Comparison of ENCODE assay signal across 1 fruit fly cellular context in genomic region chr3R:18999906-19000451, dm6.
TF ChIP-seq lines count a peak whose summit lies in the region.

No protein-coding gene starts in this region.

TF ChIP-seq in whole organism, embryonic, 481 proteins besides CTCF, POLR2A, EP300 and RAD21 (continued from another document):
- TF ChIP-seq sc (optimal IDR thresholded peaks at IDR 0.05; lab: Kevin White, UChicago): no peak
- no peak for TF ChIP-seq sc (GFP tag; optimal IDR thresholded peaks at IDR 0.05; lab: Kevin White, UChicago)
- no peak for TF ChIP-seq Rx (GFP tag; IDR thresholded peaks at IDR 0.05; lab: Robert Waterston, UW)
- no peak for TF ChIP-seq Mrtf (GFP tag; IDR thresholded peaks at IDR 0.05; lab: Robert Waterston, UW)
- no peak for TF ChIP-seq CG6765 (GFP tag; optimal IDR thresholded peaks at IDR 0.05; lab: Kevin White, UChicago)
- no peak for TF ChIP-seq CG10366 (GFP tag; IDR thresholded peaks at IDR 0.05; lab: Robert Waterston, UW)
- TF ChIP-seq her (GFP tag; optimal IDR thresholded peaks at IDR 0.05; lab: Kevin White, UChicago): no peak
- TF ChIP-seq CG10274 (GFP tag; optimal IDR thresholded peaks at IDR 0.05; lab: Kevin White, UChicago): no peak
- no peak for TF ChIP-seq klu (GFP tag; IDR thresholded peaks at IDR 0.05; lab: Robert Waterston, UW)
- no peak for TF ChIP-seq CG33213 (GFP tag; optimal IDR thresholded peaks at IDR 0.05; lab: Kevin White, UChicago)
- peak; percentile 17 for TF ChIP-seq odd (GFP tag; optimal IDR thresholded peaks at IDR 0.05; lab: Kevin White, UChicago)
- TF ChIP-seq lbe (GFP tag; optimal IDR thresholded peaks at IDR 0.05; lab: Kevin White, UChicago): no peak
- no peak for TF ChIP-seq CG1832 (GFP tag; optimal IDR thresholded peaks at IDR 0.05; lab: Kevin White, UChicago)
- TF ChIP-seq MESR4 (GFP tag; optimal IDR thresholded peaks at IDR 0.05; lab: Kevin White, UChicago): no peak
- TF ChIP-seq unpg (GFP tag; optimal IDR thresholded peaks at IDR 0.05; lab: Kevin White, UChicago): no peak
- no peak for TF ChIP-seq Lim3 (GFP tag; IDR thresholded peaks at IDR 0.05; lab: Robert Waterston, UW)
- peak; percentile 39 for TF ChIP-seq ATbp (GFP tag; optimal IDR thresholded peaks at IDR 0.05; lab: Kevin White, UChicago)
- TF ChIP-seq CrebB (tag; optimal IDR thresholded peaks at IDR 0.05; lab: Kevin White, UChicago): no peak
- TF ChIP-seq CG5180 (GFP tag; optimal IDR thresholded peaks at IDR 0.05; lab: Kevin White, UChicago): peak; percentile 19
- no peak for TF ChIP-seq CG6854 (GFP tag; optimal IDR thresholded peaks at IDR 0.05; lab: Kevin White, UChicago)
- no peak for TF ChIP-seq trh (GFP tag; optimal IDR thresholded peaks at IDR 0.05; lab: Kevin White, UChicago)
- TF ChIP-seq B-H2 (GFP tag; optimal IDR thresholded peaks at IDR 0.05; lab: Kevin White, UChicago): no peak
- no peak for TF ChIP-seq ken (GFP tag; IDR thresholded peaks at IDR 0.05; lab: Robert Waterston, UW)
- TF ChIP-seq CG8359 (GFP tag; optimal IDR thresholded peaks at IDR 0.05; lab: Kevin White, UChicago; ENCODE audit: borderline replicate concordance): no peak
- no peak for TF ChIP-seq HmgZ (tag; optimal IDR thresholded peaks at IDR 0.05; lab: Kevin White, UChicago)
- no peak for TF ChIP-seq tna (GFP tag; IDR thresholded peaks at IDR 0.05; lab: Robert Waterston, UW; ENCODE audit: partially characterized antibody)
- no peak for TF ChIP-seq ase (GFP tag; IDR thresholded peaks at IDR 0.05; lab: Robert Waterston, UW)
- TF ChIP-seq Hr39 (optimal IDR thresholded peaks at IDR 0.05; lab: Kevin White, UChicago): no peak
- TF ChIP-seq Hand (GFP tag; optimal IDR thresholded peaks at IDR 0.05; lab: Kevin White, UChicago): no peak
- no peak for TF ChIP-seq CG2129 (GFP tag; IDR thresholded peaks at IDR 0.05; lab: Robert Waterston, UW; ENCODE audit: partially characterized antibody)
- peak; percentile 21 for TF ChIP-seq CG15479 (GFP tag; optimal IDR thresholded peaks at IDR 0.05; lab: Kevin White, UChicago)
- no peak for TF ChIP-seq repo (GFP tag; optimal IDR thresholded peaks at IDR 0.05; lab: Kevin White, UChicago)
- no peak for TF ChIP-seq CG1529 (GFP tag; optimal IDR thresholded peaks at IDR 0.05; lab: Kevin White, UChicago)
- TF ChIP-seq unc-4 (GFP tag; IDR thresholded peaks at IDR 0.05; lab: Robert Waterston, UW; ENCODE audit: partially characterized antibody): no peak
- TF ChIP-seq CG2875 (GFP tag; optimal IDR thresholded peaks at IDR 0.05; lab: Kevin White, UChicago): peak; percentile 4
- peak; percentile 62 for TF ChIP-seq D (optimal IDR thresholded peaks at IDR 0.05; lab: Kevin White, UChicago)
- no peak for TF ChIP-seq D (GFP tag; optimal IDR thresholded peaks at IDR 0.05; lab: Kevin White, UChicago)
- no peak for TF ChIP-seq grau (tag; optimal IDR thresholded peaks at IDR 0.05; lab: Kevin White, UChicago)
- TF ChIP-seq CG10462 (GFP tag; optimal IDR thresholded peaks at IDR 0.05; lab: Kevin White, UChicago): no peak
- TF ChIP-seq CG30020 (tag; optimal IDR thresholded peaks at IDR 0.05; lab: Kevin White, UChicago): no peak
- peak; percentile 4 for TF ChIP-seq CG10431 (GFP tag; optimal IDR thresholded peaks at IDR 0.05; lab: Kevin White, UChicago)
- TF ChIP-seq NFAT (GFP tag; IDR thresholded peaks at IDR 0.05; lab: Robert Waterston, UW): no peak
- TF ChIP-seq Kr (GFP tag; optimal IDR thresholded peaks at IDR 0.05; lab: Kevin White, UChicago): peak; percentile 65
- TF ChIP-seq Opbp (GFP tag; IDR thresholded peaks at IDR 0.05; lab: Robert Waterston, UW; ENCODE audit: partially characterized antibody): no peak
- no peak for TF ChIP-seq fd3F (GFP tag; optimal IDR thresholded peaks at IDR 0.05; lab: Kevin White, UChicago)
- no peak for TF ChIP-seq CG6683 (GFP tag; optimal IDR thresholded peaks at IDR 0.05; lab: Kevin White, UChicago)
- TF ChIP-seq CG16815 (GFP tag; optimal IDR thresholded peaks at IDR 0.05; lab: Kevin White, UChicago): no peak
- TF ChIP-seq CG10267 (tag; optimal IDR thresholded peaks at IDR 0.05; lab: Kevin White, UChicago): no peak
- TF ChIP-seq bowl (GFP tag; IDR thresholded peaks at IDR 0.05; lab: Robert Waterston, UW): no peak
- TF ChIP-seq CG30431 (GFP tag; optimal IDR thresholded peaks at IDR 0.05; lab: Kevin White, UChicago): no peak
- no peak for TF ChIP-seq Vsx1 (GFP tag; optimal IDR thresholded peaks at IDR 0.05; lab: Kevin White, UChicago)
- TF ChIP-seq yki (optimal IDR thresholded peaks at IDR 0.05; lab: Kevin White, UChicago): no peak
- no peak for TF ChIP-seq CG7928 (GFP tag; optimal IDR thresholded peaks at IDR 0.05; lab: Kevin White, UChicago)
- no peak for TF ChIP-seq dysf (GFP tag; IDR thresholded peaks at IDR 0.05; lab: Robert Waterston, UW)
- TF ChIP-seq CG4360 (GFP tag; IDR thresholded peaks at IDR 0.05; lab: Robert Waterston, UW): no peak
- TF ChIP-seq prd (optimal IDR thresholded peaks at IDR 0.05; lab: Kevin White, UChicago): no peak
- TF ChIP-seq prd (GFP tag; IDR thresholded peaks at IDR 0.05; lab: Robert Waterston, UW): no peak
- TF ChIP-seq mam (GFP tag; optimal IDR thresholded peaks at IDR 0.05; lab: Kevin White, UChicago): no peak
- no peak for TF ChIP-seq Dll (GFP tag; IDR thresholded peaks at IDR 0.05; lab: Robert Waterston, UW; ENCODE audit: partially characterized antibody)
- TF ChIP-seq ato (GFP tag; IDR thresholded peaks at IDR 0.05; lab: Robert Waterston, UW; ENCODE audit: partially characterized antibody): no peak
- no peak for TF ChIP-seq Lhr (GFP tag; optimal IDR thresholded peaks at IDR 0.05; lab: Kevin White, UChicago)
- no peak for TF ChIP-seq Taf1 (GFP tag; IDR thresholded peaks at IDR 0.05; lab: Robert Waterston, UW)
- TF ChIP-seq Ssrp (tag; optimal IDR thresholded peaks at IDR 0.05; lab: Kevin White, UChicago): no peak
- no peak for TF ChIP-seq bsh (GFP tag; optimal IDR thresholded peaks at IDR 0.05; lab: Kevin White, UChicago)
- peak; percentile 33 for TF ChIP-seq ac (GFP tag; optimal IDR thresholded peaks at IDR 0.05; lab: Kevin White, UChicago)
- TF ChIP-seq CG32767 (GFP tag; IDR thresholded peaks at IDR 0.05; lab: Robert Waterston, UW): no peak
- TF ChIP-seq CG4854 (GFP tag; optimal IDR thresholded peaks at IDR 0.05; lab: Kevin White, UChicago): no peak
- TF ChIP-seq CG1647 (GFP tag; optimal IDR thresholded peaks at IDR 0.05; lab: Kevin White, UChicago): no peak
- TF ChIP-seq MBD-R2 (GFP tag; IDR thresholded peaks at IDR 0.05; lab: Robert Waterston, UW): no peak
- TF ChIP-seq CG11695 (GFP tag; IDR thresholded peaks at IDR 0.05; lab: Robert Waterston, UW): no peak
- no peak for TF ChIP-seq CG4328 (GFP tag; optimal IDR thresholded peaks at IDR 0.05; lab: Kevin White, UChicago)
- no peak for TF ChIP-seq maf-S (GFP tag; optimal IDR thresholded peaks at IDR 0.05; lab: Kevin White, UChicago)
- no peak for TF ChIP-seq CG11456 (GFP tag; IDR thresholded peaks at IDR 0.05; lab: Robert Waterston, UW)
- TF ChIP-seq CG8089 (GFP tag; optimal IDR thresholded peaks at IDR 0.05; lab: Kevin White, UChicago): no peak
- no peak for TF ChIP-seq CG5953 (GFP tag; IDR thresholded peaks at IDR 0.05; lab: Robert Waterston, UW)
- no peak for TF ChIP-seq CG6272 (GFP tag; IDR thresholded peaks at IDR 0.05; lab: Robert Waterston, UW)
- no peak for TF ChIP-seq Ada2b (GFP tag; IDR thresholded peaks at IDR 0.05; lab: Robert Waterston, UW)
- TF ChIP-seq tup (GFP tag; optimal IDR thresholded peaks at IDR 0.05; lab: Kevin White, UChicago): no peak
- no peak for TF ChIP-seq ssp (GFP tag; IDR thresholded peaks at IDR 0.05; lab: Robert Waterston, UW)
- peak; percentile 24 for TF ChIP-seq fd102C (GFP tag; optimal IDR thresholded peaks at IDR 0.05; lab: Kevin White, UChicago)
- TF ChIP-seq oc (tag; optimal IDR thresholded peaks at IDR 0.05; lab: Kevin White, UChicago): no peak
- no peak for TF ChIP-seq Hsf (GFP tag; optimal IDR thresholded peaks at IDR 0.05; lab: Kevin White, UChicago)
- TF ChIP-seq tap (tag; optimal IDR thresholded peaks at IDR 0.05; lab: Kevin White, UChicago): no peak
- TF ChIP-seq inv (GFP tag; IDR thresholded peaks at IDR 0.05; lab: Robert Waterston, UW; ENCODE audit: partially characterized antibody): no peak
- TF ChIP-seq Med (GFP tag; lab: Kevin White, UChicago): peak; percentile 54
- TF ChIP-seq nerfin-1 (tag; optimal IDR thresholded peaks at IDR 0.05; lab: Kevin White, UChicago): peak; percentile 56
- TF ChIP-seq chm (GFP tag; IDR thresholded peaks at IDR 0.05; lab: Robert Waterston, UW): no peak
- peak; percentile 17 for TF ChIP-seq CG33557 (GFP tag; optimal IDR thresholded peaks at IDR 0.05; lab: Kevin White, UChicago)
- no peak for TF ChIP-seq Hr51 (GFP tag; optimal IDR thresholded peaks at IDR 0.05; lab: Kevin White, UChicago)
- TF ChIP-seq E2f1 (GFP tag; IDR thresholded peaks at IDR 0.05; lab: Robert Waterston, UW): no peak
- no peak for TF ChIP-seq Ets65A (GFP tag; lab: Kevin White, UChicago)
- TF ChIP-seq Hr78 (GFP tag; optimal IDR thresholded peaks at IDR 0.05; lab: Kevin White, UChicago): peak in 1 of 2 experiments; percentile 6
- TF ChIP-seq stwl (tag; optimal IDR thresholded peaks at IDR 0.05; lab: Kevin White, UChicago): no peak
- peak in 1 of 2 experiments; percentile 82 for TF ChIP-seq tll (GFP tag; optimal IDR thresholded peaks at IDR 0.05; lab: Kevin White, UChicago)
- TF ChIP-seq CG9876 (GFP tag; optimal IDR thresholded peaks at IDR 0.05; lab: Kevin White, UChicago): no peak
- peak; percentile 70 for TF ChIP-seq otp (GFP tag; IDR thresholded peaks at IDR 0.05; lab: Robert Waterston, UW)
- no peak for TF ChIP-seq gcm (GFP tag; optimal IDR thresholded peaks at IDR 0.05; lab: Kevin White, UChicago)
- no peak for TF ChIP-seq CG4282 (GFP tag; optimal IDR thresholded peaks at IDR 0.05; lab: Kevin White, UChicago)
- peak; percentile 26 for TF ChIP-seq CG12071 (GFP tag; optimal IDR thresholded peaks at IDR 0.05; lab: Kevin White, UChicago)
- peak; percentile 3 for TF ChIP-seq org-1 (GFP tag; optimal IDR thresholded peaks at IDR 0.05; lab: Kevin White, UChicago)
- peak; percentile 15 for TF ChIP-seq dmrt11E (tag; optimal IDR thresholded peaks at IDR 0.05; lab: Kevin White, UChicago)
- peak; percentile 9 for TF ChIP-seq CG11504 (tag; optimal IDR thresholded peaks at IDR 0.05; lab: Kevin White, UChicago)
- no peak for TF ChIP-seq CG9797 (GFP tag; optimal IDR thresholded peaks at IDR 0.05; lab: Kevin White, UChicago)
- TF ChIP-seq tgo (GFP tag; IDR thresholded peaks at IDR 0.05; lab: Robert Waterston, UW): no peak
- no peak for TF ChIP-seq Dref (GFP tag; IDR thresholded peaks at IDR 0.05; lab: Robert Waterston, UW)
- no peak for TF ChIP-seq CG11247 (GFP tag; IDR thresholded peaks at IDR 0.05; lab: Robert Waterston, UW)
- no peak for TF ChIP-seq Max (GFP tag; optimal IDR thresholded peaks at IDR 0.05; lab: Kevin White, UChicago)
- no peak for TF ChIP-seq usp (GFP tag; optimal IDR thresholded peaks at IDR 0.05; lab: Kevin White, UChicago)
- TF ChIP-seq PHDP (tag; optimal IDR thresholded peaks at IDR 0.05; lab: Kevin White, UChicago): no peak
- TF ChIP-seq Asciz (GFP tag; optimal IDR thresholded peaks at IDR 0.05; lab: Kevin White, UChicago): peak; percentile 31
- TF ChIP-seq insv (GFP tag; optimal IDR thresholded peaks at IDR 0.05; lab: Kevin White, UChicago): no peak
- TF ChIP-seq CHES-1-like (GFP tag; optimal IDR thresholded peaks at IDR 0.05; lab: Kevin White, UChicago): no peak
- TF ChIP-seq B-H1 (GFP tag; IDR thresholded peaks at IDR 0.05; lab: Robert Waterston, UW): no peak
- TF ChIP-seq CG7556 (GFP tag; optimal IDR thresholded peaks at IDR 0.05; lab: Kevin White, UChicago): no peak
- no peak for TF ChIP-seq Fer2 (tag; optimal IDR thresholded peaks at IDR 0.05; lab: Kevin White, UChicago)
- no peak for TF ChIP-seq tio (GFP tag; optimal IDR thresholded peaks at IDR 0.05; lab: Kevin White, UChicago)
